Worm (Caenorhabditis elegans): ENCODE measurements around the gene asps-1.

ce11 chrV:10328080-10328479 is 10.9 kb upstream of the asps-1 start:
- TF ChIP-seq aha-1 (tag; optimal IDR thresholded peaks at IDR 0.05) (no peak), tbx-2 (tag; optimal IDR thresholded peaks at IDR 0.05) (peak; percentile 15), blmp-1 (tag; optimal IDR thresholded peaks at IDR 0.05) (no peak), elt-2 (tag; optimal IDR thresholded peaks at IDR 0.05) (no peak), ceh-82 (tag; optimal IDR thresholded peaks at IDR 0.05) (no peak), mdl-1 (tag; optimal IDR thresholded peaks at IDR 0.05) (no peak), lin-15B (tag; optimal IDR thresholded peaks at IDR 0.05) (no peak), xbp-1 (tag; optimal IDR thresholded peaks at IDR 0.05) (no peak), unc-62 (GFP tag; optimal IDR thresholded peaks at IDR 0.05) (no peak), pag-3 (tag; optimal IDR thresholded peaks at IDR 0.05; ENCODE audit: borderline replicate concordance, insufficient read depth) (no peak)
